Fruit fly (Drosophila melanogaster): Measurements from ENCODE around the gene abd-A.
A peak's percentile ranks its signal among the peaks of the same experiment; 100 is the strongest.

The abd-A gene

DNA sequence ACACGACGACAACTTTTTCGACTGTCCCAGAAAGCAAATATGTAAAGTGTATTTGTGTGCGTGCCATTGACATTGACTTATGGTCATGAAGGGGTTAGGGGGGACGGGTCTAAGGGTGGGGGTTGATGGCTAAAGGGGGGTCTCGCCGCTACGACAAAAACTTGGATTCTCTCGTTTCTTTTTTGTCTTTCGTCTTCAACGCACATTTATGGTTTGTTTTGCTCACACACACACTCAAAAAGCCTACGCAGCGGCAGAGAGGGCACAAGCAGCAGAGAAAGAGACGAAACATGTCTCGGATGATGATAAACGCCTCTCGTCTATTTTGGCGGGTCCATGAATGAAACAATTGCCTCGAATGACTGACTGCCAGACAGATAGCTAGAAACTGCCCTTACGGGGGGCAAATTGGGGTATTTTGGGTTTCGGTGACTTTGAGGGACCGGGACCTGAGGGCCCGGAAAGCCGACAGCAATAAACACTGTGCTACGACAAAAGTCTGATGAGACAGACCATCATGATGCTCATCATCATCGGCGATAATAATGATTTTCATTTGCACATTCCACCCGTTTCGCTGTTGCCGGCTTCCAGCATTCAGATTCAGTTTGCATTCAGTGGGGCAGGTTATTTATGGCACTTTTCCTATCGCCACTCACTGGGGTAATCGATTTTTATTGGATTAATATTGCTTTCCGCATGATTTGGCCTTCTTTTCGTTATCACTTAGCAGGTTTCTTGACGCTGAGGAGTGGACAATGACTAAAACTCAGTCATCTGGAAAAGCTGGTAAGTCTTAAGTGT lies 21.0 kb upstream of the abd-A start (continued):
- TF ChIP-seq lola (GFP tag; optimal IDR thresholded peaks at IDR 0.05) (no peak), Hr39 (optimal IDR thresholded peaks at IDR 0.05) (no peak), Abd-B (GFP tag; optimal IDR thresholded peaks at IDR 0.05) (peak; percentile 26), CG31365 (tag; optimal IDR thresholded peaks at IDR 0.05) (no peak), toy (GFP tag; IDR thresholded peaks at IDR 0.05) (no peak), CG3163 (GFP tag; optimal IDR thresholded peaks at IDR 0.05) (no peak), Mad (GFP tag; optimal IDR thresholded peaks at IDR 0.05) (no peak), Scr (GFP tag; IDR thresholded peaks at IDR 0.05; ENCODE audit: partially characterized antibody) (no peak), br (optimal IDR thresholded peaks at IDR 0.05) (no peak), CG3838 (GFP tag; optimal IDR thresholded peaks at IDR 0.05) (no peak), ap (GFP tag; IDR thresholded peaks at IDR 0.05) (no peak), CG13296 (GFP tag; optimal IDR thresholded peaks at IDR 0.05) (no peak), CG14014 (GFP tag; IDR thresholded peaks at IDR 0.05) (no peak), sna (GFP tag; IDR thresholded peaks at IDR 0.05; ENCODE audit: partially characterized antibody) (no peak), CG34224 (GFP tag; IDR thresholded peaks at IDR 0.05; ENCODE audit: partially characterized antibody) (no peak), so (GFP tag; IDR thresholded peaks at IDR 0.05) (no peak), Antp (GFP tag; optimal IDR thresholded peaks at IDR 0.05) (no peak), CG15601 (tag; optimal IDR thresholded peaks at IDR 0.05) (no peak), Sox102F (GFP tag; optimal IDR thresholded peaks at IDR 0.05) (no peak), dati (GFP tag; IDR thresholded peaks at IDR 0.05) (no peak), ssp (GFP tag; IDR thresholded peaks at IDR 0.05) (no peak), exex (tag; optimal IDR thresholded peaks at IDR 0.05) (no peak), CG11723 (GFP tag; optimal IDR thresholded peaks at IDR 0.05) (no peak), CG14050 (GFP tag; IDR thresholded peaks at IDR 0.05) (no peak), jing (GFP tag; optimal IDR thresholded peaks at IDR 0.05) (no peak), CG13894 (tag; optimal IDR thresholded peaks at IDR 0.05) (peak; percentile 58), Sry-δ (GFP tag; optimal IDR thresholded peaks at IDR 0.05) (no peak), Blimp-1 (GFP tag; optimal IDR thresholded peaks at IDR 0.05) (no peak), Side (GFP tag; optimal IDR thresholded peaks at IDR 0.05) (no peak), otp (GFP tag; IDR thresholded peaks at IDR 0.05) (no peak), sens-2 (GFP tag; IDR thresholded peaks at IDR 0.05) (no peak), Oaz (GFP tag; IDR thresholded peaks at IDR 0.05) (no peak), Dbx (GFP tag; IDR thresholded peaks at IDR 0.05) (0 out of 3 replicates have a peak, but pooled peaks have one; percentile 22), zen (tag; optimal IDR thresholded peaks at IDR 0.05) (no peak), CG1792 (GFP tag; optimal IDR thresholded peaks at IDR 0.05) (no peak), CG6765 (GFP tag; optimal IDR thresholded peaks at IDR 0.05) (no peak), CG14667 (GFP tag; IDR thresholded peaks at IDR 0.05) (no peak), CG15073 (GFP tag; optimal IDR thresholded peaks at IDR 0.05) (no peak), CG10321 (GFP tag; IDR thresholded peaks at IDR 0.05) (peak; percentile 52), ase (GFP tag; IDR thresholded peaks at IDR 0.05) (no peak), sqz (GFP tag; optimal IDR thresholded peaks at IDR 0.05) (no peak), CG7963 (GFP tag; IDR thresholded peaks at IDR 0.05; ENCODE audit: partially characterized antibody) (no peak), Atf3 (GFP tag; optimal IDR thresholded peaks at IDR 0.05) (no peak), grn (GFP tag; optimal IDR thresholded peaks at IDR 0.05) (no peak), trem (tag; optimal IDR thresholded peaks at IDR 0.05) (no peak), insv (GFP tag; optimal IDR thresholded peaks at IDR 0.05) (no peak), CG17612 (GFP tag; IDR thresholded peaks at IDR 0.05) (no peak), shn (GFP tag; optimal IDR thresholded peaks at IDR 0.05) (no peak), HmgD (GFP tag; optimal IDR thresholded peaks at IDR 0.05) (no peak), CG12236 (GFP tag; optimal IDR thresholded peaks at IDR 0.05) (no peak), usp (GFP tag; optimal IDR thresholded peaks at IDR 0.05) (no peak)
